Fruit fly (Drosophila melanogaster): Measurements from ENCODE around the gene CG14104.

Gene CG14104

dm6 chr3L:19807103-19807502, at the start of gene CG14104, which contains the start of gene Kap-alpha1:
TSS of gene CG14104 (minus strand) at chr3L:19807199.
TSS of gene Kap-alpha1 (plus strand) at chr3L:19807232.
- TF ChIP-seq CG17801 (GFP tag; optimal IDR thresholded peaks at IDR 0.05; ENCODE audit: partially characterized antibody), result peak; percentile 19

- no peak for TF ChIP-seq CG17801 (GFP tag; optimal IDR thresholded peaks at IDR 0.05; ENCODE audit: partially characterized antibody)
Observed at dm6 chr3L:19848080-19848479, 41.1 kb upstream of the CG14104 start.

- no peak for TF ChIP-seq CG17801 (GFP tag; optimal IDR thresholded peaks at IDR 0.05; ENCODE audit: partially characterized antibody)
Observed at dm6 chr3L:19846960-19847359, 40.0 kb upstream of the CG14104 start.

dm6 chr3L:19845907-19846301, 38.9 kb upstream of the CG14104 start:
- no peak for TF ChIP-seq CG17801 (GFP tag; optimal IDR thresholded peaks at IDR 0.05; ENCODE audit: partially characterized antibody)

DNA sequence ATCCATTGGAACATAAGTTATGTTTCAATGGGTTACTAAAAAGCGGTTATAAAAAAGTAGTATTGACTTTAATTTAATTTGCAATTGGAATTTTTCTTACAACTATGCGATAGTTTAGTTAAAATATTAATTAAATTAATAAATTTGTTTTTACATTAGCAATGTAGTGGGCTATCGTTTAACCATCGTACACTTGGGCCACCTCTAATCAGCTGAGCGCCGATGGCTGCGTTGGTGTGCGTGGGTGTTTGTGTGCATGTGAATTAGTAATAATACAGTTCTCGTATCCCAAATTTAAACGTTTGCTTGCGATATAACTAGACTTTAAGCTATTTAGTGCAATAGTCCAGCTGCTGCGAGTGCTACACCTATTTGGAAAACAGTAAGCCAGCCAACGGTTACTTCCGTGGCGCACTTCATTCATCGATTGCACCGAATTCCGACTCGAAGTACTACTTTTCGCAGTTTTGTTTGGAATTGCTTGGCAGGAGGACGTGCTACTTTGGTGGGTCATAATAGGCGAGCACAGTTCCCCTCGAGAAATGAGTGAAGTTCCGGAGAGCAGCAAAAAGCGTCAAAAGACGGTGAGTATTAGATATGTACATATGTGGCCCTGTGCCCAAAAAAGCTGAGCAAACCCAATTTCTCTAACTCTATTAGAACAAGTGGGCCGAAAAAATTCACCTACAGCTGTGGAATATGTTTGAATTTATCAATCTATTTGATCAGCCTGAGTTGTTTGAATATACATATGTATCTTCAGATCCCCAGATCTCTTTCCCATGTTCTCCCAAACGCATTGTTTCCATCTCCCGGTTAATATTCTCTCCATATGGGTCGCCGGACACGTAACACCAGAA, 38.3 kb upstream of the CG14104 start, which contains the start of gene Papss:
Gene Papss (plus strand): TSS at position 247 of the 860 bp plus-strand sequence.
- TF ChIP-seq CG17801 (GFP tag; optimal IDR thresholded peaks at IDR 0.05; ENCODE audit: partially characterized antibody), result peak; percentile 41

- TF ChIP-seq CG17801 (GFP tag; optimal IDR thresholded peaks at IDR 0.05; ENCODE audit: partially characterized antibody), result no peak
Observed at dm6 chr3L:19844507-19844906, 37.5 kb upstream of the CG14104 start.

- peak; percentile 7 for TF ChIP-seq CG17801 (GFP tag; optimal IDR thresholded peaks at IDR 0.05; ENCODE audit: partially characterized antibody)
Observed at dm6 chr3L:19836375-19836937, 29.5 kb upstream of the CG14104 start, which contains the start of gene kto. TSS of gene kto (plus strand) at chr3L:19836614.

DNA sequence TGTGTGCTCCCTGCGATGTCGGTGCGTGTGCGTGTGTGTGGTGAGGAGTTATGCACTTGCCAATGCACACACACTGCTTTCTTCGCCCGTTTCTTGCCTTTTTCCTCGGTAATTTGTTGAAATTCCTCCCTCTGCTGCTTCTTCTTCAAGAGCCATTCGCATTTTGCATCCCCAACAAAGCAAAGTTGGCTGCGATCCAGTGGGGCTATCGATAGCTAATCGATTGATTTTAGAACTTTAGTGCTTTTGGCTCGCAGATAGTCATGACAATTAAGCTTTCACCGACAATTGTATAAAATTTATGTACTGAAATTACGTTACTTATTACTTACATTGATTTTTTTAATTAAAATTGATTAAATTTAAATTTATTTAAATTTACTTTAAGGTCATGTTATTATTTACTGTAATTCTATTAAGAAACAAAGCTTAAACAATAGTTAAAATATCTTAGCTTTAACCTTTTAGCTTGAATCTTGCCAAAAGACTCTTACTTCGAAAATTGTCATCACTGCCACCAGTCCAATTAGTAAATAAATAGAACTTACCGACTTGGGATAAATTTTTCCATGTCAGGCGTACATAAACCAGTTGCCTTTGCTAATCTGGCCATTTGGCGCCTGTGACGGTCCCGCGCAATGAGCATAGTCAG, 27.3 kb upstream of the CG14104 start, which contains the start of the genes trc and CG32221:
Gene trc (minus strand): TSS at position 162 of the 652 bp plus-strand sequence.
Gene CG32221 (plus strand): TSS at position 528 of the 652 bp plus-strand sequence.
- peak; percentile 53 for TF ChIP-seq CG17801 (GFP tag; optimal IDR thresholded peaks at IDR 0.05; ENCODE audit: partially characterized antibody)

DNA sequence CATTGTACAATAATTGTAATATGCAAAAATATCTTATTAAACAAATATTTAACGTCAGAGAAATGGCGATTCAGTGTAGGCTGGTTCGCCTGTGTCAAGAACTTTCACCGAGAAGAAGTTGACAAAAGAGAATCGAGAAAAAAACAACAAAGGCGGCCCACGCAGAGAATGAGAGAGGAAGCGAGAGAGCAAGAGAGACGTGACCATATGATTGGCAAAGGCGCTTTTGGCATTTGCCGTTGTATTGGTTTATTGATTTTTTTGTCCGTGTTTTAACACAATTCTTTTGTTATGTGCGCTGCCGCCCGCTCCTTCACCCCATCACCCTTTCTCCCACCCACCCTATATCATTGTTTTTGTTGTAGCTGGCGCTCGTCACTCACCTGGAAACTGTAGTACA, 26.2 kb upstream of the CG14104 start:
- TF ChIP-seq CG17801 (GFP tag; optimal IDR thresholded peaks at IDR 0.05; ENCODE audit: partially characterized antibody), result no peak

- no peak for TF ChIP-seq CG17801 (GFP tag; optimal IDR thresholded peaks at IDR 0.05; ENCODE audit: partially characterized antibody)
Observed at dm6 chr3L:19818701-19819100, 11.7 kb upstream of the CG14104 start.

DNA sequence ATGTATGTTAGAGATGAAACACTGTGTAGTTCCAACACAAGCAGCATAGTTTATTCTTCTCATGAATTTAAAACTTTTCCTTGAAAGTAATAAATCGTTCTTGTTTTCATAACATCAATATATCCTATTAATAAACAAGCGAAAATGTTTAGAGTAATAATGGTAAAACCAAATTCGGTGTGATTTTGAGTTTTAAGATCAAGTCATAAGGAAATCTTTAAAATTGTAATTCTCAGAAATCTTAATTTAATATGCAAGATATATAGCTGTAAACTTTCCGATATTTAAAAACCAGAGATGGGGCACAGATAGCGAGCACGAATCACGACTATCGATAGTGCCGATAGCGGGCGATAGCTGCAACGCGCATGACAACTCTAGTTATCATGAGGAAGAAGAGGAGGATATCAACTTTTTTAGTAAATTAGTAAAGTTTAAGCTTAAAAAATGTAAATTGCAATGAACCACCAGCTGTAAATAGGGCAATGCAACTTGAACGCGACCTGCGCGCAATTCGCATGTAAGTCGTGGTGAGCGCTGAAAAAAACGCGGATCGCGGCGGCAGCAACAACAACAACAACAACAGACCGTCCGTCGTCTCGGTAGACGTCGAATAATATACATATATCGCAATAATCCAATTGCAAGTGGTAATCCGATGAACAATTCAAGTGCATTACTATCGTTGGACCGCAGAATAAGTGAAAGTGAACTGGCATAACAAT, 11.0 kb upstream of the CG14104 start, which contains the start of the genes Fibp and Deaf1:
Gene Fibp (minus strand): TSS at position 161 of the 725 bp plus-strand sequence.
Gene Deaf1 (plus strand): TSS at position 368 of the 725 bp plus-strand sequence.
- TF ChIP-seq CG17801 (GFP tag; optimal IDR thresholded peaks at IDR 0.05; ENCODE audit: partially characterized antibody), result peak; percentile 66

DNA sequence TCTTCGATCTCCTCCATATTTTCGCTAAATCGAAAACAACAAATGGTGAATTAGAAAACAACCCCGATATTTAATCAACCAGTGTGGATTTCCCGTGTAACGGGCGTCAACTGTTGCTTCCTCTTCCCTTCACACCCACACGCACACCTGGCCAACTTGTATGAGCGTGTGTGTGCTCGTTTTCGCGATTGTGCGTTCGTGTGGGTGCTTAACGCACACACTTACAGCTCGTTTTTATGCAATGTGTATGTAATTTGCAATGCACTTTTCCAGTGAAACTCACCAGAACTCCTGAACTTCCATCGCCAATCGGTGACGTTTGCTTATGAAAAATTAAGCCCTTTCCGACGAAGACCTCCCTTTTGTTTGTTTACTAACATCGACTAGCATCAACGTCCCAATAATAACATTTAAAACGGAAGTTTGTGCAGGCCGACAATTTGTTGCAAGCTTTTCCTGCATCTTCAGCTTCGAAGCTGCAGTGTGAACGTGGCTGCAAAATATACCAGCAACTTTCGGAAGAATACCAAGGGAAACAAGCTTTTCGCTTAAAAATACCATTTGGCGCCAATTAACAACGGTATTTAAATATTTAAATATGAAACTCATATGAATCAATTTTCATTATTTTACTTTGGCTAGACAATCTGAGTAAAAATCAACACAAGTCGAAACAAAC, 8.6 kb upstream of the CG14104 start, which contains the start of gene cyc:
Gene cyc (minus strand): TSS at position 467 of the 679 bp plus-strand sequence.
- peak; percentile 40 for TF ChIP-seq CG17801 (GFP tag; optimal IDR thresholded peaks at IDR 0.05; ENCODE audit: partially characterized antibody)

dm6 chr3L:19813075-19813903, 6.3 kb upstream of the CG14104 start, which contains the start of gene Cyp305a1:
TSS of gene Cyp305a1 (minus strand) at chr3L:19813339.
- TF ChIP-seq CG17801 (GFP tag; optimal IDR thresholded peaks at IDR 0.05; ENCODE audit: partially characterized antibody), result no peak
